Fruit fly (Drosophila melanogaster) ovary, adult (tissue): Measurements from ENCODE around the gene CG42764.

Experiments
- CG17801 ChIP-seq: fragments of 200-800 bp; optimal IDR thresholded peaks from 2 replicates; lab custom pipeline; 2019; ENCODE audit warnings: missing biosample characterization, mild to moderate bottlenecking, missing genetic modification characterization, moderate library complexity; ENCODE audit not compliant: partially characterized antibody

CG42764 gene

DNA sequence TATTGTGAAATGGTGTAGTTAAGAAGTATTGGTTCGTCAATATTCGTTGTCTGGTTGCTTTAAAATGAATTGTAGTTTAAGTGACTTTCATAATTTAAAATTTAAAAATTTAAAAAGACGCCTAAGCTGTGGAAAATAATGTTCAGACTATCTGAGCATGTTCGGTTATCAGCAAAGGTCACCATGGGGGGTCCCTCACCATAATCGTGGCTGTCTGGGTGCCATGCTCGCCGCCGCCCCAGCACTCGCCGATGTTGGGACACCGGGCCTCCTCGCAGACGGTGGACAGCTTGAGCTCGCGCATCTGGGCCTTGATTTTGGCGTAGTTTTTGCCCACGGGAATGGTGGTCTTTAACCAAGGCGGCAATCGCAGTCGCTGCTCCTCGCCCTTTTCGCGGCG lies 34.2 kb downstream of the CG42764 start:
- TF ChIP-seq CG17801 (GFP tag; lab: Kevin White, UChicago), result no peak

DNA sequence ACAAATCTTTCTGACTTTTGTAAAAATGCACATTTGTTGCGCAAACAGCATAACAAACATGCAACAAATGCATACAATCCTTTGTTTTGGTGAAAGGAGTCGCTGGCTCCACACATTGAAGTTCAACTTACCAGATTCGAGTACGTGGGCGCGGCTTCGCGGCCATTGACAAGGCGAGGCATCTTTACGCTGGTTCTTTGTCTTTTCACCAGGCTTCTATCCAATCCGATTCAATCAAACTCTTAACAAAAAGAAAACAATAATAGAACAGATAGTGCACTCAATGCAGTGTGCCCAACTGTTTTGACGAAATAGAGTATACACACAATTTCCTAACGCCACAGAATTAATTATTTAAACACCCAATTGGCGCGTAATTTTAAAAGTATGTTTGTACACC lies 35.7 kb downstream of the CG42764 start, which contains the start of gene CG5262:
CG5262 (minus strand) TSS at position 294 of the 400 bp plus-strand sequence.
- peak; percentile 33 for TF ChIP-seq CG17801 (GFP tag; lab: Kevin White, UChicago)

DNA sequence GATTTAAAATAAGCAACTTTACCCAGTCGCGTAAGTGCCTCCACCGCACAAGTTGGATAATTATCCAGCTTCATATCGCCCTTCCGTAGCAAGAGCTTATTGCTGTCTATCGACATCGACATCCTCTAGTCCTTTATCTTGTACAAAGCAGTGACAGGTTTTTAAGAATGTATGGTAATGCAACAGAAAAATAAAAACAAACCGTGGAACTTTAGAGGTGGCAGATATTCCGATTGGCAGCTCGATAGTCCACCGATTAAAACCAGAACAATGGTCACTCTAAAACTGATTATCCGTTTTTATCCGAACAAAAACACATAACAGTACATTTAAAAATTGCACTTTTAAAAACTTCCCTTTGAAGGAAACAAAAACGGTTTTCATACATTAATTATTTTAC lies 38.4 kb downstream of the CG42764 start, which contains the start of gene CG5274:
CG5274 (minus strand) TSS at position 218 of the 400 bp plus-strand sequence.
- TF ChIP-seq CG17801 (GFP tag; lab: Kevin White, UChicago), result no peak

DNA sequence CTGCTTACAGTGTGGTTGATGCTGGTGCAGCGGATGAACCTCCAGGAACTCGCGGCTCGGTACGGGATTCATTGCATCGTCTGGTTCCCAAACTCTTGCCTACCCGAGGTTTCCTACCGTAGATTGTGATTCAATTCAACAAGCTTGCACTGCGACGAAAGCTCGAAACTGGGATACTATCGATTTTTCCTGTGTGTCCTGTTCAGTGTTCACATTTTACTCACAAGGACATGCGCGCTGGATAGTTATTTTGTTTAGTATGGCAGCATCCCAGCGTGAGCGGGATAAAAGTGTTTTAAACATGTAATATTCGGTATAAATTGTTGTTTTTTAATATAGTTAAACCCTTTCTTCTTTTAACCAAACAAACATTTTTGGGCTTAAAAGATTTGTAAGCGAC lies 40.0 kb downstream of the CG42764 start, which contains the start of gene CG5282:
CG5282 (minus strand) TSS at position 184 of the 400 bp plus-strand sequence.
- TF ChIP-seq CG17801 (GFP tag; lab: Kevin White, UChicago), result no peak
